Worm (Caenorhabditis elegans): ENCODE measurements around the gene mlcd-1.

DNA sequence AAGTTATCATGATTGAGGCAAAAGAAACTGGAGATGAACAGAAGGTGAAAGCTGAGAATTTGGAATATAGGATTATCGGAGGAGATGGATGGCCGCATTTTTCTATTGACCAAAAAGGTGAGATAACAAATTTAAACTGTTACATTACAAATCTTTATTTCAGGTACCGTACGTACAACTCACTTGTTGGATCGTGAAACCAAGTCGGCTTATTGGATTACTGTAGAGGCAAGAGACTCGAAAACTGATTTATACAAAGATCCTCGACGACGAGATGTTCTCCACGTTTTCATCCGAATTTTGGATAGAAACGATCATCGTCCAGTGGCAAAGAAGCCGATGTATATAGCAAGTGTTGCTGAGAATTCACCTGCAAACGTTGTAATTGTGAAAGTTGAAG lies 41.9 kb downstream of the mlcd-1 start:
- TF ChIP-seq mdl-1 (tag; optimal IDR thresholded peaks at IDR 0.05) (no peak), ceh-82 (tag; optimal IDR thresholded peaks at IDR 0.05) (no peak), nhr-11 (tag; optimal IDR thresholded peaks at IDR 0.05) (no peak), nhr-28 (tag; optimal IDR thresholded peaks at IDR 0.05) (no peak), nhr-102 (tag; optimal IDR thresholded peaks at IDR 0.05) (no peak), ztf-11 (tag; optimal IDR thresholded peaks at IDR 0.05) (no peak), php-3 (GFP tag; IDR thresholded peaks at IDR 0.05) (no peak), F26F4.8 (GFP tag; conservative IDR thresholded peaks at IDR 0.05) (no peak)

Measured in whole organism, L4 larva.